Worm (Caenorhabditis elegans) whole organism, young adult: ENCODE measurements around the gene F47B8.14.

ENCODE experiments used
- D2030.7 ChIP-seq: fragments of 200-800 bp; sonication (Bioruptor generic); IDR thresholded peaks from 2 replicates; pipeline ENCODE4 v1.3.6; 2022; ENCODE audit warnings: missing genetic modification reagents, missing genetic modification characterization, missing compliant biosample characterization
- F23B12.7 ChIP-seq: sonication (generic microtip); optimal IDR thresholded peaks from 2 replicates; lab custom pipeline; 2017; ENCODE audit warnings: missing genetic modification characterization, mild to moderate bottlenecking, missing compliant biosample characterization, antibody characterized with exemption, moderate library complexity; ENCODE audit not compliant: insufficient read depth
- F33H1.4 ChIP-seq: fragments of 200-800 bp; sonication (Bioruptor generic); IDR thresholded peaks from 2 replicates; pipeline ENCODE4 v1.3.6; 2022; ENCODE audit warnings: missing genetic modification reagents, missing genetic modification characterization, missing compliant biosample characterization
- F49E8.2 ChIP-seq: sonication (generic microtip); optimal IDR thresholded peaks from 3 replicates; lab custom pipeline; 2017; ENCODE audit warnings: missing genetic modification characterization, mild to moderate bottlenecking, missing compliant biosample characterization, antibody characterized with exemption, moderate library complexity; ENCODE audit not compliant: insufficient read depth
- K11D2.4 ChIP-seq: fragments of 200-800 bp; sonication (Bioruptor generic); IDR thresholded peaks from 2 replicates; pipeline ENCODE4 v1.3.6; 2022; ENCODE audit warnings: missing genetic modification reagents, missing genetic modification characterization, missing compliant biosample characterization
- Y53G8AR.9 ChIP-seq: fragments of 200-800 bp; sonication (Bioruptor generic); conservative IDR thresholded peaks from 2 replicates; pipeline ENCODE4 v1.3.6; 2022; ENCODE audit warnings: missing genetic modification reagents, missing genetic modification characterization, missing compliant biosample characterization
- Y56A3A.18 ChIP-seq: fragments of 200-800 bp; sonication (Bioruptor generic); IDR thresholded peaks from 2 replicates; pipeline ENCODE4 v1.3.6; 2022; ENCODE audit warnings: missing genetic modification reagents, missing genetic modification characterization, missing compliant biosample characterization
- Y67H2A.10 ChIP-seq: fragments of 200-800 bp; sonication (Bioruptor generic); conservative IDR thresholded peaks from 2 replicates; pipeline ENCODE4 v1.3.6; 2022; ENCODE audit warnings: missing genetic modification reagents, missing genetic modification characterization, missing compliant biosample characterization
- Y79H2A.3 ChIP-seq: fragments of 200-800 bp; sonication (Bioruptor generic); conservative IDR thresholded peaks from 2 replicates; pipeline ENCODE4 v1.3.6; 2022; ENCODE audit warnings: missing genetic modification reagents, missing genetic modification characterization, missing compliant biosample characterization
- Y95B8A.8 ChIP-seq: fragments of 200-800 bp; sonication (Bioruptor generic); IDR thresholded peaks from 2 replicates; pipeline ENCODE4 v1.3.6; 2022; ENCODE audit warnings: missing genetic modification reagents, missing genetic modification characterization, missing compliant biosample characterization
- ZK185.1 ChIP-seq: sonication (generic microtip); optimal IDR thresholded peaks from 2 replicates; lab custom pipeline; 2016; ENCODE audit warnings: mild to moderate bottlenecking, missing genetic modification characterization, missing compliant biosample characterization; ENCODE audit not compliant: poor library complexity, severe bottlenecking
- attf-5 ChIP-seq: fragments of 200-800 bp; sonication (Bioruptor generic); optimal IDR thresholded peaks from 2 replicates; lab custom pipeline; 2018; ENCODE audit warnings: mild to moderate bottlenecking, missing genetic modification characterization, missing compliant biosample characterization
- ccch-3 ChIP-seq: fragments of 200-800 bp; sonication (Bioruptor generic); optimal IDR thresholded peaks from 2 replicates; lab custom pipeline; 2018; ENCODE audit warnings: mild to moderate bottlenecking, missing genetic modification characterization, missing compliant biosample characterization
- ceh-100 ChIP-seq: fragments of 200-800 bp; sonication (Bioruptor generic); IDR thresholded peaks from 2 replicates; pipeline ENCODE4 v1.3.6; 2022; ENCODE audit warnings: missing genetic modification reagents, missing genetic modification characterization, missing compliant biosample characterization
- dox-1 ChIP-seq: fragments of 200-800 bp; sonication (Bioruptor generic); IDR thresholded peaks from 2 replicates; pipeline ENCODE4 v1.3.6; 2022; ENCODE audit warnings: missing genetic modification reagents, missing genetic modification characterization, missing compliant biosample characterization
- efl-1 ChIP-seq: fragments of 150-350 bp; optimal IDR thresholded peaks from 2 replicates; lab custom pipeline; 2014; ENCODE audit warnings: missing biosample characterization, missing genetic modification reagents, missing genetic modification characterization
- him-1 ChIP-seq: sonication (generic microtip); optimal IDR thresholded peaks from 2 replicates; lab custom pipeline; 2016; ENCODE audit warnings: missing genotype, missing genetic modification reagents, missing genetic modification characterization, missing compliant biosample characterization
- hrde-1 ChIP-seq: sonication (generic microtip); optimal IDR thresholded peaks from 2 replicates; lab custom pipeline; 2016; ENCODE audit warnings: missing genetic modification characterization, mild to moderate bottlenecking, missing compliant biosample characterization, moderate library complexity, missing genotype, missing genetic modification reagents, borderline replicate concordance
- hsf-1 ChIP-seq: fragments of 200-800 bp; sonication (Bioruptor generic); IDR thresholded peaks from 2 replicates; pipeline ENCODE4 v1.3.6; 2022; ENCODE audit warnings: missing genetic modification reagents, missing genetic modification characterization, missing compliant biosample characterization
- let-607 ChIP-seq, 2 experiments: fragments of 200-800 bp in 1 of 2; sonication (Bioruptor generic) in 1 of 2; sonication (generic microtip) in 1 of 2; optimal IDR thresholded peaks; 2 replicates each; lab custom pipeline; 2016 to 2018; ENCODE audit warnings: mild to moderate bottlenecking in 2 of 2, missing compliant biosample characterization in 2 of 2, missing genetic modification characterization in 2 of 2, moderate library complexity in 2 of 2, missing genotype in 1 of 2
- lin-35 ChIP-seq, 3 experiments: fragments of 150-350 bp in 2 of 3; sonication (generic microtip) in 1 of 3; optimal IDR thresholded peaks; 2 replicates each; lab custom pipeline; 2014 to 2018; ENCODE audit warnings: missing biosample characterization in 3 of 3, missing genetic modification characterization in 3 of 3, missing genetic modification reagents in 3 of 3
- lsl-1 ChIP-seq: fragments of 200-800 bp; sonication (Bioruptor generic); optimal IDR thresholded peaks from 2 replicates; lab custom pipeline; 2018; ENCODE audit warnings: mild to moderate bottlenecking, missing genetic modification characterization, moderate library complexity, missing compliant biosample characterization
- madf-10 ChIP-seq: sonication (generic microtip); optimal IDR thresholded peaks from 2 replicates; lab custom pipeline; 2016; ENCODE audit warnings: mild to moderate bottlenecking, missing genetic modification characterization, missing compliant biosample characterization
- madf-6 ChIP-seq: fragments of 200-800 bp; sonication (Bioruptor generic); IDR thresholded peaks from 2 replicates; pipeline ENCODE4 v1.3.6; 2022; ENCODE audit warnings: missing genetic modification reagents, missing genetic modification characterization, missing compliant biosample characterization
- mcd-1 ChIP-seq: fragments of 200-800 bp; sonication (Bioruptor generic); IDR thresholded peaks from 2 replicates; pipeline ENCODE4 v1.3.6; 2022; ENCODE audit warnings: missing genetic modification reagents, missing genetic modification characterization, missing compliant biosample characterization
- nfyb-1 ChIP-seq: fragments of 200-800 bp; sonication (Bioruptor generic); IDR thresholded peaks from 2 replicates; pipeline ENCODE4 v1.3.6; 2022; ENCODE audit warnings: missing genetic modification reagents, missing genetic modification characterization, missing compliant biosample characterization
- nhr-80 ChIP-seq: sonication (generic microtip); optimal IDR thresholded peaks from 2 replicates; lab custom pipeline; 2016; ENCODE audit warnings: missing genetic modification characterization, missing compliant biosample characterization
- pbrm-1 ChIP-seq: fragments of 200-800 bp; sonication (Bioruptor generic); IDR thresholded peaks from 2 replicates; pipeline ENCODE4 v1.3.6; 2022; ENCODE audit warnings: missing genetic modification reagents, missing genetic modification characterization, missing compliant biosample characterization
- snpc-1.3 ChIP-seq: sonication (generic microtip); optimal IDR thresholded peaks from 2 replicates; lab custom pipeline; 2017; ENCODE audit warnings: missing genetic modification characterization, mild to moderate bottlenecking, missing compliant biosample characterization, antibody characterized with exemption, moderate library complexity, missing genotype, missing genetic modification reagents; ENCODE audit not compliant: insufficient read depth
- snpc-3.4 ChIP-seq: sonication (generic microtip); optimal IDR thresholded peaks from 2 replicates; lab custom pipeline; 2017; ENCODE audit warnings: missing genetic modification characterization, mild to moderate bottlenecking, missing compliant biosample characterization, antibody characterized with exemption, moderate library complexity, missing genotype, missing genetic modification reagents
- unc-130 ChIP-seq: sonication (generic microtip); optimal IDR thresholded peaks from 2 replicates; lab custom pipeline; 2016; ENCODE audit warnings: missing genetic modification reagents, missing genetic modification characterization, missing compliant biosample characterization
- unc-62 ChIP-seq: fragments of 150-350 bp; optimal IDR thresholded peaks from 2 replicates; lab custom pipeline; 2014; ENCODE audit warnings: missing biosample characterization, missing genetic modification reagents, missing genetic modification characterization
- ztf-22 ChIP-seq: fragments of 200-800 bp; sonication (Bioruptor generic); optimal IDR thresholded peaks from 2 replicates; lab custom pipeline; 2018; ENCODE audit warnings: mild to moderate bottlenecking, missing genetic modification characterization, moderate library complexity, missing compliant biosample characterization
- ztf-26 ChIP-seq: sonication (generic microtip); optimal IDR thresholded peaks from 2 replicates; lab custom pipeline; 2017; ENCODE audit warnings: missing genetic modification characterization, missing compliant biosample characterization

F47B8.14 gene

DNA sequence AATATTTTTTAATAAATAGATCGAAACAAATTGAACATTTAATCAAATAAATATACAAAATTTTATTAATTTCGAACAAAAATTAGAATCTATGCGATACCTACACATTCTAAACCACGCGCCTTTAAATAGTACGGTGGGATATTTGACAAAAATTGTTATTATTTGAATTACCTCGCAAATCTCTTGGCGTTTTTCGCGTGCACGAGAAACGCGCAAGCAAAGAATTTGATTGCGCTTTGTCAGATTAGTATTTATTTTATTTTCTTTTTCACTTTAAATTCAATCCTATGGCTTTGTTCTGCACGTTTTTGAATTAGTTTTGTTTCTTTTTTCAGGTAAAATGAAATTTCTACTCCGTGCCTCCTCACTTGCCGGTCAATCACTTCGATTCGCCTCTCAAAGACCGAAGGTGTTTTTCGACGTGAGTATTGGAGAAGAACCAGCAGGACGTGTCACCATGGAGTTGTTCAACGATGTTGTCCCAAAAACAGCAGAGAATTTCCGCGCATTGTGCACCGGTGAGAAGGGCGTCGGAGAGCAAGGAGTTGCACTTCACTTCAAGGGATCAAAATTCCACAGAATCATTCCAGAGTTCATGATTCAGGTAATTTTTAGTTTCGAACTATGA lies 35.5 kb downstream of the F47B8.14 start, which contains the start of gene cyn-1 (continued):
- TF ChIP-seq F49E8.2 (tag; lab: Kevin White, UChicago): no peak
- TF ChIP-seq Y67H2A.10 (GFP tag; lab: Robert Waterston, UW): no peak
- TF ChIP-seq him-1: peak; percentile 59
- peak; percentile 79 for TF ChIP-seq snpc-1.3 (tag; lab: Kevin White, UChicago)
- peak; percentile 75 for TF ChIP-seq ceh-100 (GFP tag; lab: Robert Waterston, UW)
- no peak for TF ChIP-seq ccch-3 (GFP tag; lab: Kevin White, UChicago)
- TF ChIP-seq Y56A3A.18 (GFP tag; lab: Robert Waterston, UW): peak; percentile 69; the same call in 1 of the 2 replicates
- TF ChIP-seq attf-5: peak; percentile 32
- TF ChIP-seq Y53G8AR.9 (GFP tag; lab: Robert Waterston, UW): peak; percentile 91
- TF ChIP-seq mcd-1 (GFP tag; lab: Robert Waterston, UW): peak; percentile 82
- peak; percentile 67 for TF ChIP-seq ZK185.1
- TF ChIP-seq unc-62 (GFP tag; lab: Kevin White, UChicago): no peak
- TF ChIP-seq Y79H2A.3: 0 out of 2 replicates have a peak, but pooled peaks have one; percentile 23
- peak; percentile 66 for TF ChIP-seq madf-6 (GFP tag; lab: Robert Waterston, UW)
- TF ChIP-seq hsf-1: 0 out of 2 replicates have a peak, but pooled peaks have one; percentile 9
- peak; percentile 67 for TF ChIP-seq dox-1
- TF ChIP-seq let-607 (tag; optimal IDR thresholded peaks at IDR 0.05; lab: Kevin White, UChicago): peak in 1 of 2 experiments; percentile 44
- TF ChIP-seq madf-10 (tag; lab: Kevin White, UChicago): peak; percentile 51
- peak; percentile 71 for TF ChIP-seq snpc-3.4 (tag; lab: Kevin White, UChicago)
- TF ChIP-seq K11D2.4: peak; percentile 25; the same call in 1 of the 2 replicates
- peak; percentile 61 to 96 (median 74) for TF ChIP-seq lin-35 (GFP tag; optimal IDR thresholded peaks at IDR 0.05; lab: Kevin White, UChicago)
- TF ChIP-seq Y95B8A.8 (GFP tag; lab: Robert Waterston, UW): no peak
- TF ChIP-seq nhr-80: no peak
- TF ChIP-seq ztf-22 (GFP tag; lab: Kevin White, UChicago): no peak
- TF ChIP-seq efl-1 (GFP tag; lab: Kevin White, UChicago): peak; percentile 81
- peak; percentile 55 for TF ChIP-seq hrde-1 (tag; lab: Kevin White, UChicago)
- TF ChIP-seq F33H1.4 (GFP tag; lab: Robert Waterston, UW): 0 out of 2 replicates have a peak, but pooled peaks have one; percentile 52
- TF ChIP-seq lsl-1 (GFP tag; lab: Kevin White, UChicago): peak; percentile 65
- TF ChIP-seq unc-130: peak; percentile 19
- peak; percentile 42 for TF ChIP-seq ztf-26 (tag; lab: Kevin White, UChicago)
- peak; percentile 25; the same call in 1 of the 2 replicates for TF ChIP-seq pbrm-1
- peak; percentile 58 for TF ChIP-seq F23B12.7 (tag; lab: Kevin White, UChicago)
- TF ChIP-seq nfyb-1 (GFP tag; lab: Robert Waterston, UW): peak; percentile 70
- TF ChIP-seq D2030.7 (GFP tag; lab: Robert Waterston, UW): peak; percentile 54; the same call in 1 of the 2 replicates
- TF ChIP-seq, all 124 proteins: peak for 46

ce11 chrV:14357347-14357746 lies 37.0 kb downstream of the F47B8.14 start:
- 0 out of 2 replicates have a peak, but pooled peaks have one; percentile 28 for TF ChIP-seq nfyb-1 (GFP tag; lab: Robert Waterston, UW)
